Fruit fly (Drosophila melanogaster): ENCODE data around the gene Sbat.

Sbat gene

DNA sequence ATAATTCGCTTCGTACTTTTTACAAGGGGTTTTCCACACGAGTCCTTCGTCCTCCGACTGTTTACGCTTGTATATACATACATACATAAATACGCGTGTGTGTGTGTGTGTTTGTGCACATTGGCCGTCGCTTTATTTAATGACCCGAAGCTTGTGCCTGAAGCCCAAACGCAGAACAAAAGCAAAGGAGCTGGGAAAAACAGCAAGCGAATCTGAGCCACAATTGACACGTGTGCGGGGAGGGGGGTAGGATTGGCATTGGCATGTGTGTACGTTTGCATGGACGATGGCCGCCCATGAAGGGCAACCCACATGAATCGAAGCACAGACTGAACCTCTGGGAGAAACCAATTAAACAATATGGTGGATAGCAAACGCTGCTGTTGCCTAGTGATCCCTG lies 16.2 kb downstream of the Sbat start (continued):
- no peak for TF ChIP-seq CG1603 (tag; optimal IDR thresholded peaks at IDR 0.05)
- TF ChIP-seq NFAT (GFP tag; IDR thresholded peaks at IDR 0.05) = no peak
- TF ChIP-seq Adf1 (GFP tag; IDR thresholded peaks at IDR 0.05) = no peak
- no peak for TF ChIP-seq z (GFP tag; IDR thresholded peaks at IDR 0.05)
- no peak for TF ChIP-seq Nf-YC (tag; optimal IDR thresholded peaks at IDR 0.05)
- TF ChIP-seq dmrt99B (tag; optimal IDR thresholded peaks at IDR 0.05) = no peak
- TF ChIP-seq gem (tag; optimal IDR thresholded peaks at IDR 0.05) = no peak
- no peak for TF ChIP-seq Optix (GFP tag; IDR thresholded peaks at IDR 0.05)
- TF ChIP-seq Atf3 (GFP tag; optimal IDR thresholded peaks at IDR 0.05) = no peak
- TF ChIP-seq CG15269 (tag; optimal IDR thresholded peaks at IDR 0.05) = no peak
- no peak for TF ChIP-seq exex (tag; optimal IDR thresholded peaks at IDR 0.05)
- TF ChIP-seq CG8281 (tag; optimal IDR thresholded peaks at IDR 0.05) = no peak
- TF ChIP-seq ase (GFP tag; IDR thresholded peaks at IDR 0.05) = no peak
- TF ChIP-seq Hey (tag; optimal IDR thresholded peaks at IDR 0.05) = peak; percentile 14

DNA sequence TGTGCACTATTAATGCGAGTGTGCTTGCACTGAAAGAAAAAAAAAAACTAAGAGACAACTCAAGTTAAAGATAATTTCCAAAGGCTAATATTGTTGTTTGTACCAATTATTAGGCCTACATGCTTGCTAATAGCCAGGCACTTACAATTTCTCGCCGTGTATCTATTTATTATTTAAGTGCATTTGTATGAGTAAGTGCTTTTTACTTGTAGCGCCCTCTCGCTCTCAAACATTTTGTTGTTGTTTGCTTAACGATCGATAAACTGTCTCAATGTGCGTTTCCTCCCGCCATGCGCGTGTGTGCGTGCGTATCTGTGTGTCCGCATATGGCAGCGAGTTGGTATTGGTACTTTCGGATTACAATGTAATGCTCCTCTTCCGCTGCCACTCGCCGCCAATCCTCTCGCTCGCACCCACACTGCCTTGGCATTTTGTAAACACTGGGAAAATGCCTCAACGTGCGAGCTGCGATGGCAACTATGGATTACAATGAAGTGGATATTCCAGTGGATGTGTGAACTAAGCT lies 18.9 kb downstream of the Sbat start:
- peak; percentile 65 for TF ChIP-seq org-1 (GFP tag; optimal IDR thresholded peaks at IDR 0.05)
- TF ChIP-seq CG32532 (GFP tag; IDR thresholded peaks at IDR 0.05) = peak; percentile 49; the same call in 1 of the 2 replicates
- no peak for TF ChIP-seq CG15011 (GFP tag; optimal IDR thresholded peaks at IDR 0.05)
- peak; percentile 72 for TF ChIP-seq CG3065 (GFP tag; optimal IDR thresholded peaks at IDR 0.05)
- peak; percentile 74 for TF ChIP-seq CG8924 (tag; optimal IDR thresholded peaks at IDR 0.05)
- TF ChIP-seq sd (tag; optimal IDR thresholded peaks at IDR 0.05) = peak; percentile 51
- TF ChIP-seq ci (GFP tag; IDR thresholded peaks at IDR 0.05) = peak; percentile 93
- peak; percentile 61 for TF ChIP-seq CG2875 (GFP tag; optimal IDR thresholded peaks at IDR 0.05)
- TF ChIP-seq NfI (GFP tag; optimal IDR thresholded peaks at IDR 0.05) = peak; percentile 67
- peak; percentile 77 for TF ChIP-seq CG18262 (tag; optimal IDR thresholded peaks at IDR 0.05)
- TF ChIP-seq sqz (GFP tag; optimal IDR thresholded peaks at IDR 0.05) = no peak
- peak; percentile 77 for TF ChIP-seq unpg (GFP tag; optimal IDR thresholded peaks at IDR 0.05)
- TF ChIP-seq CG9932 (GFP tag; IDR thresholded peaks at IDR 0.05) = peak; percentile 47
- peak; percentile 85 for TF ChIP-seq slou (GFP tag; optimal IDR thresholded peaks at IDR 0.05)
- TF ChIP-seq CG7786 (GFP tag; optimal IDR thresholded peaks at IDR 0.05) = peak; percentile 80
- peak; percentile 94 for TF ChIP-seq cg (GFP tag; optimal IDR thresholded peaks at IDR 0.05)
- peak; percentile 67 for TF ChIP-seq gcm (GFP tag; optimal IDR thresholded peaks at IDR 0.05)
- peak; percentile 82 for TF ChIP-seq Mrtf (GFP tag; IDR thresholded peaks at IDR 0.05)
- TF ChIP-seq CG15479 (GFP tag; optimal IDR thresholded peaks at IDR 0.05) = no peak
- TF ChIP-seq Taf1 (GFP tag; IDR thresholded peaks at IDR 0.05) = no peak
- TF ChIP-seq ewg (GFP tag; optimal IDR thresholded peaks at IDR 0.05) = peak; percentile 79
- TF ChIP-seq CG3995 (GFP tag; optimal IDR thresholded peaks at IDR 0.05) = no peak
- no peak for TF ChIP-seq MESR4 (GFP tag; optimal IDR thresholded peaks at IDR 0.05)
- TF ChIP-seq dm (GFP tag; optimal IDR thresholded peaks at IDR 0.05) = peak; percentile 72
- no peak for TF ChIP-seq CG8359 (GFP tag; optimal IDR thresholded peaks at IDR 0.05; ENCODE audit: borderline replicate concordance)
- TF ChIP-seq CG14441 (GFP tag; IDR thresholded peaks at IDR 0.05) = peak; percentile 81
- peak; percentile 78; the same call in 2 of the 3 replicates for TF ChIP-seq gce (GFP tag; IDR thresholded peaks at IDR 0.05)
- no peak for TF ChIP-seq insv (GFP tag; optimal IDR thresholded peaks at IDR 0.05)
- peak; percentile 82 for TF ChIP-seq CG12942 (GFP tag; optimal IDR thresholded peaks at IDR 0.05)
- TF ChIP-seq Opbp (GFP tag; IDR thresholded peaks at IDR 0.05; ENCODE audit: partially characterized antibody) = no peak
- peak; percentile 79 for TF ChIP-seq CG2889 (GFP tag; IDR thresholded peaks at IDR 0.05)
- TF ChIP-seq Stat92E (GFP tag; optimal IDR thresholded peaks at IDR 0.05) = no peak
- TF ChIP-seq PHDP (tag; optimal IDR thresholded peaks at IDR 0.05) = peak; percentile 83
- TF ChIP-seq CG4617 (GFP tag; optimal IDR thresholded peaks at IDR 0.05; ENCODE audit: borderline replicate concordance) = peak; percentile 63
- TF ChIP-seq Ptx1 (GFP tag; IDR thresholded peaks at IDR 0.05) = peak; percentile 90
- TF ChIP-seq HLH4C (GFP tag; IDR thresholded peaks at IDR 0.05; ENCODE audit: partially characterized antibody) = no peak
